Worm (Caenorhabditis elegans): ENCODE data around the gene M03C11.9.

ce11 chrIII:10381473-10381872 lies 10.1 kb downstream of the M03C11.9 start, which contains the start of gene C38H2.2:
- TF ChIP-seq snpc-4 (tag; optimal IDR thresholded peaks at IDR 0.05) (no peak), zag-1 (tag; optimal IDR thresholded peaks at IDR 0.05) (no peak), ama-1 (optimal IDR thresholded peaks at IDR 0.05) (no peak), nhr-11 (tag; optimal IDR thresholded peaks at IDR 0.05) (no peak), nhr-76 (tag; optimal IDR thresholded peaks at IDR 0.05) (no peak), elt-1 (tag; optimal IDR thresholded peaks at IDR 0.05) (no peak), pha-4 (tag; optimal IDR thresholded peaks at IDR 0.05) (no peak), fos-1 (tag; optimal IDR thresholded peaks at IDR 0.05) (no peak), mdl-1 (tag; optimal IDR thresholded peaks at IDR 0.05) (no peak), fkh-10 (GFP tag; optimal IDR thresholded peaks at IDR 0.05) (no peak), nfya-1 (tag; optimal IDR thresholded peaks at IDR 0.05; ENCODE audit: insufficient read depth) (no peak)

Measured in whole organism, L3 larva.